Worm (Caenorhabditis elegans) whole organism, L4 larva: ENCODE measurements around the gene C14A6.12.

ENCODE experiments used
- aha-1 ChIP-seq: fragments of 150-350 bp; peaks from one replicate; lab custom pipeline; 2014; ENCODE audit warnings: missing biosample characterization, missing genetic modification characterization
- lin-38 ChIP-seq: fragments of 200-800 bp; sonication (Bioruptor generic); IDR thresholded peaks from 2 replicates; pipeline ENCODE4 v1.3.6; 2022; ENCODE audit warnings: missing genetic modification reagents, missing genetic modification characterization, missing compliant biosample characterization
- mes-2 ChIP-seq: sonication (generic microtip); optimal IDR thresholded peaks from 2 replicates; lab custom pipeline; 2016; ENCODE audit warnings: missing genotype, mild to moderate bottlenecking, missing genetic modification characterization, missing compliant biosample characterization; ENCODE audit not compliant: poor library complexity, severe bottlenecking

C14A6.12 gene

DNA sequence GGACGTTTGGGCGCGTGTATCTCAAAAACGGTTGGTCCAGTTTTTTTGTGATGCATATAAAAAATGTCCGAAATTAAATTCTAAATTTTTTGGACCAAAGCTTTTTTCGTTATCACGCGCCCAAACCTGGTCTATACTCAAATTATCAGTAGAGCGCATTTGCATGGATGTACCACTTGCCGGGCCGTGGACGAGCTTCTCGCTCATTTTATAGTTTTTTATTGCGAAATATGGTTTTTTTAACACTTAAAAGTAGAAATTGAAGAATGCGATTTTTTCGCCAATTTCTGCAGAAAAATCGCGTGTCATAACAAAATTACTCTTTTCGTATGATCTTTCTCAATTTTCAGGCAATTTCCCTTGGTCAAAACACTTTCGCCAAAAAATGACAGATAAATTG, 47.4 kb downstream of the C14A6.12 start:
- TF ChIP-seq mes-2 (peak; percentile 45), aha-1 (tag; lab: Kevin White, UChicago) (peak; percentile 34), lin-38 (GFP tag; lab: Robert Waterston, UW) (peak; percentile 92)
